Worm (Caenorhabditis elegans) whole organism, midembryonic: ENCODE results near the gene pqn-90.

ENCODE experiments used
- cog-1 ChIP-seq: sonication (generic microtip); optimal IDR thresholded peaks from 2 replicates; lab custom pipeline; 2016; ENCODE audit warnings: missing genetic modification characterization, missing compliant biosample characterization
- flt-1 ChIP-seq: fragments of 200-800 bp; sonication (Bioruptor generic); IDR thresholded peaks from 2 replicates; pipeline ENCODE4 v1.3.6; 2022; ENCODE audit warnings: missing genetic modification characterization, missing compliant biosample characterization
- klf-2 ChIP-seq: fragments of 200-800 bp; sonication (Bioruptor generic); conservative IDR thresholded peaks from 2 replicates; pipeline ENCODE4 v1.3.6; 2022; ENCODE audit warnings: missing genetic modification reagents, missing genetic modification characterization, missing compliant biosample characterization
- ztf-23 ChIP-seq: fragments of 200-800 bp; sonication (Bioruptor generic); IDR thresholded peaks from 2 replicates; pipeline ENCODE4 v1.3.6; 2022; ENCODE audit warnings: missing genetic modification reagents, missing genetic modification characterization, missing compliant biosample characterization

DNA sequence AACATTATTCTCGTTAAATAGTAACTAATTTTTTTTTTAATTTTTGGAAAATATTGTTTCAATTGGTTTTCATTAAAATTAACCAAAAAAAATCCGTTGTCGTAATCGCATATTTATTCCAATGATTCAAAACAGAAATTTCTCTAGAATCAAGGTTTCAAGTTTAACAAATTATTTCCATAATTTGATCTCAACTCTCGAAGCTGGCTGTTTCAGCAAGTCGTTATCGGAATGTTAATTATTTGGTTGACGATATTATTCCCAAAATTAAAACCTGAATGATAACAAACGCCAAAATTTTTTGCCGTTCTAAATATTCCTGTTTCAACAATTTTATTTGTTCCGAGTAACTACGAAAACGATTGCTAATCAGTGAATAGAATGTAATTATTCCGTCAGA, 9.0 kb upstream of the pqn-90 start:
- TF ChIP-seq flt-1 (GFP tag; lab: Robert Waterston, UW) (no peak), klf-2 (GFP tag; lab: Robert Waterston, UW) (no peak), cog-1 (no peak), ztf-23 (no peak)
